Worm (Caenorhabditis elegans) whole organism, L4 larva: ENCODE measurements around the gene osm-7.

ENCODE experiments used
- Y48G9A.11 ChIP-seq: fragments of 200-800 bp; sonication (Bioruptor generic); IDR thresholded peaks from 2 replicates; pipeline ENCODE4 v1.3.6; 2022; ENCODE audit warnings: missing genetic modification reagents, missing genetic modification characterization, missing compliant biosample characterization
- ZK546.5 ChIP-seq, 2 experiments: sonication (generic microtip); optimal IDR thresholded peaks; 2 replicates each; lab custom pipeline; 2017; ENCODE audit warnings: missing biosample characterization in 2 of 2, missing genetic modification characterization in 2 of 2
- hif-1 ChIP-seq, 2 experiments: sonication (generic microtip); optimal IDR thresholded peaks; 2 replicates each; lab custom pipeline; 2016 to 2017; ENCODE audit warnings: missing compliant biosample characterization in 2 of 2, missing genetic modification characterization in 2 of 2, missing genetic modification reagents in 2 of 2, missing genotype in 2 of 2, mild to moderate bottlenecking in 1 of 2
- nhr-11 ChIP-seq: fragments of 150-350 bp; optimal IDR thresholded peaks from 2 replicates; lab custom pipeline; 2014; ENCODE audit warnings: missing biosample characterization, missing genetic modification characterization
- nhr-76 ChIP-seq: fragments of 150-350 bp; optimal IDR thresholded peaks from 2 replicates; lab custom pipeline; 2014; ENCODE audit warnings: missing biosample characterization, missing genetic modification characterization
- pqm-1 ChIP-seq: sonication (generic microtip); optimal IDR thresholded peaks from 2 replicates; lab custom pipeline; 2017; ENCODE audit warnings: missing biosample characterization, missing genetic modification characterization

- no peak for TF ChIP-seq Y48G9A.11
- no peak for TF ChIP-seq nhr-76
- TF ChIP-seq nhr-11 (tag; lab: Kevin White, UChicago), result no peak
- no peak for TF ChIP-seq pqm-1
- no peak for TF ChIP-seq ZK546.5 (tag; optimal IDR thresholded peaks at IDR 0.05; lab: Kevin White, UChicago)
- TF ChIP-seq hif-1 (tag; optimal IDR thresholded peaks at IDR 0.05; lab: Kevin White, UChicago), result no peak
Observed at ce11 chrIII:13614206-13614605, 38.2 kb downstream of the osm-7 start.
